Fruit fly (Drosophila melanogaster) whole organism: ENCODE data around the gene CG11085.

Experiments used
- CG8478 ChIP-seq: fragments of >200 bp; optimal IDR thresholded peaks from 2 replicates; lab custom pipeline; 2018; ENCODE audit warnings: inconsistent platforms
- Dll ChIP-seq: fragments of >200 bp; optimal IDR thresholded peaks from 2 replicates; lab custom pipeline; 2017
- EcR ChIP-seq, 2 experiments: fragments of >200 bp; optimal IDR thresholded peaks; 2 replicates each; lab custom pipeline; 2017; ENCODE audit warnings: missing biosample characterization in 2 of 2, missing genetic modification characterization in 2 of 2, missing genetic modification reagents in 2 of 2
- pan ChIP-seq: fragments of >200 bp; optimal IDR thresholded peaks from 2 replicates; lab custom pipeline; 2017
- psq ChIP-seq: fragments of >200 bp; optimal IDR thresholded peaks from 2 replicates; lab custom pipeline; 2017
- usp ChIP-seq: fragments of >200 bp; optimal IDR thresholded peaks from 2 replicates; lab custom pipeline; 2017; ENCODE audit warnings: missing biosample characterization, missing genetic modification characterization, mixed read lengths

CG11085 gene

dm6 chrX:12580498-12581304, 35.4 kb upstream of the CG11085 start:
- no peak for TF ChIP-seq pan
- no peak for TF ChIP-seq EcR (GFP tag; optimal IDR thresholded peaks at IDR 0.05; lab: Kevin White, UChicago)
- TF ChIP-seq Dll, result no peak
- no peak for TF ChIP-seq psq (lab: Kevin White, UChicago)
- TF ChIP-seq usp (GFP tag; lab: Kevin White, UChicago), result no peak
- no peak for TF ChIP-seq CG8478 (lab: Kevin White, UChicago)

- TF ChIP-seq Dll (no peak), psq (lab: Kevin White, UChicago) (no peak), pan (no peak), CG8478 (lab: Kevin White, UChicago) (no peak), usp (GFP tag; lab: Kevin White, UChicago) (no peak), EcR (GFP tag; optimal IDR thresholded peaks at IDR 0.05; lab: Kevin White, UChicago) (no peak)
These were observed 34.8 kb upstream of the CG11085 start for dm6 chrX:12581305-12581676.

DNA sequence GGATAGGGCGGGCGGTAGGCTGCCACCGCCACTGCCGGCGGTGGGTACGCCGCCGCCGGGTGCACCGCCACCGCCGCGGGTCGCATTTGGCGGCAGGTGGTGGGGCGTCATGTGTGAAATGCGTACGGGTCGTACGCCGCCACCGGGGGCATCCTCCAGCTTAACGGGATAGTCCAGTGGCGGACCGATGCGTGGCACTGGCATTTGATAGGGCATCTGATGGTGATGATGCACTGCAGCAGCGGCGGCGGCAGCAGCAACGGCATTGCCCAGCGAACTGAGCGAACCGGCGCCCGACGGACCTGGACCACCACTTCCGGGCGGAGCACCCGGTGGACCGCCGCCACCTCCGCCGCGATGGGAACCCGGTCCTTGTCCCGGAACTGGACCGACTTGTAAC, 34.2 kb upstream of the CG11085 start:
- TF ChIP-seq pan (no peak), CG8478 (lab: Kevin White, UChicago) (no peak), EcR (GFP tag; optimal IDR thresholded peaks at IDR 0.05; lab: Kevin White, UChicago) (no peak), Dll (no peak), psq (lab: Kevin White, UChicago) (no peak), usp (GFP tag; lab: Kevin White, UChicago) (no peak)

DNA sequence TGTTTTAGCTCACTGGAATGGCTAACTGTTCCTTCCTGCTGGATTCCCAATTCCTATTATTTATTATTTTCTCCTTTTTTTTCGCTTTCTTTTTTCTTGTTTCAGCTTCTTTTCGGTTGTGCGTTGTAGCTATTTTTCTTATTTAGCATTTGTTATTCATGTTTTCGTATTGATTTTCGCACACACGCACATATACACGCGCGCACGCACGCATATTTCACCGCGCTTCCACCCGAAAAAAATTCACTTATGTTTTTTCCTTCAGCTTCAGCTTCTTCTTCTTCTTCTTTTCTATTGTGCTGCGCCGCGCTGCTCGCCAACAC, 33.5 kb upstream of the CG11085 start:
- TF ChIP-seq pan (no peak), Dll (no peak), CG8478 (lab: Kevin White, UChicago) (no peak), psq (lab: Kevin White, UChicago) (no peak), EcR (GFP tag; optimal IDR thresholded peaks at IDR 0.05; lab: Kevin White, UChicago) (no peak), usp (GFP tag; lab: Kevin White, UChicago) (no peak)

DNA sequence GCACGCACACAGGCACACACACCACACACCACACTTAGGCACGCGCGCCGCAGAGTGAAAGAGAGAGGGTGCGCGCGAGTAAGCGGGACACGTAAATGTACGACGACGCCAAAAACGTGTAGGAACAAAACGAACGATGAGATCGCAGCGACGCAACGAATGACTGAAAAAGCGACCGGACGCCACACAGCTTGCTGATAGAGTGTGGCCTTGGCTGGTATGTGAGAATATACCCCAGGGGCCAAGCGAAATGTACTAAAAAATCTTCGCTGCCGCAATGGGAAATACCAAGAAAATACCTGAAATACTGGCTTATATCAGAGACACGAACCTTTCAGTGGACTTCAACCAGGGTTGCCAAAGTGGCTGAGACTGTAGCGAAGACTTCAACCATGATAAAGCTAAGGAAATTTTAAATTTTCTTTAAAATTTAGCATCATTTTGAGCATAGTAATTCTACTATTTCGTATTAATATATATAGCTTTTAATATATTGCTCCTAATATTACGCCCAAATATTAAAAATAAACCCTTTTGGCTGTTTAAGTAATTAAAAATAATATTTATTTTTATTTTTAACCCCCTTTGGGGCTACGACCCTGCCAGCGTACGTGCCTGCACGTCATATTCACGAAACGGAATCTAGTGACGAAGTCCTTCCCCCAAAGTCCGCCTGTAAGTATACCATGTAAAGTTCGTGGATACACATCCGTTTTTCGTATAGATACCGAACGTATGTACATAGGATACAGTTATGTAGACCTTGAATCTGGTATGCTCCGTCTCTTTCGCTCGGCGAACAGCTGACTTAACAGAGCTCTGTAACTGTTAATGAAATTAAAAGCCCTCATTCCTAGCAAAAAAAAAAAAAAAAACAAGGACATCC, 32.9 kb upstream of the CG11085 start, which contains the start of gene Pits:
Pits (minus strand) TSS at position 210 of the 886 bp plus-strand sequence.
- TF ChIP-seq EcR (GFP tag; optimal IDR thresholded peaks at IDR 0.05; lab: Kevin White, UChicago), result no peak
- no peak for TF ChIP-seq CG8478 (lab: Kevin White, UChicago)
- no peak for TF ChIP-seq pan
- TF ChIP-seq Dll, result no peak
- TF ChIP-seq usp (GFP tag; lab: Kevin White, UChicago), result no peak
- no peak for TF ChIP-seq psq (lab: Kevin White, UChicago)

DNA sequence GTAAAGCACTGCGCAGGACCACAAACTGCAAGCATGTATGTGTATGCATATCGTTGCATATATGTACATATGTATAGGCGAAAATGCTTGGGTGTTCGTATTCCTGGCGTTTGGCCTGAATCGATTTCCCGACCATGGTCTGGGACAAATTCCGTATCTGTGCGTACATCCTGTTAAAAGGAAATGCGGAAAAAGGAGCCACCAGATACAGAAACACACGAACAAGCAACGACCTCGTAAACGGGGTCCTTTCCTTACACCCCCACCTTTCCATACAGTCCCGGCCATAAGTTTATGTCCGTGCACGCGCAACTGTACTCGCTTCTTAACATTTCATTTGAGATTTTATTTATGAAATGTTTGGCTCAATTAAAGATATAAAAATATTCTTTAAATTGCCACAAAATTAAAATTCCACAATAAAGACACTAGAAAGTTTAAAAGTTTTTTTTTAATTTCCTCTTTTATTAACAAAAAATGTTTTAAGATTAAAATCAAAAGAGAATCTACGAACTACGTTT, 32.2 kb upstream of the CG11085 start:
- no peak for TF ChIP-seq CG8478 (lab: Kevin White, UChicago)
- no peak for TF ChIP-seq EcR (GFP tag; optimal IDR thresholded peaks at IDR 0.05; lab: Kevin White, UChicago)
- no peak for TF ChIP-seq pan
- no peak for TF ChIP-seq usp (GFP tag; lab: Kevin White, UChicago)
- no peak for TF ChIP-seq psq (lab: Kevin White, UChicago)

DNA sequence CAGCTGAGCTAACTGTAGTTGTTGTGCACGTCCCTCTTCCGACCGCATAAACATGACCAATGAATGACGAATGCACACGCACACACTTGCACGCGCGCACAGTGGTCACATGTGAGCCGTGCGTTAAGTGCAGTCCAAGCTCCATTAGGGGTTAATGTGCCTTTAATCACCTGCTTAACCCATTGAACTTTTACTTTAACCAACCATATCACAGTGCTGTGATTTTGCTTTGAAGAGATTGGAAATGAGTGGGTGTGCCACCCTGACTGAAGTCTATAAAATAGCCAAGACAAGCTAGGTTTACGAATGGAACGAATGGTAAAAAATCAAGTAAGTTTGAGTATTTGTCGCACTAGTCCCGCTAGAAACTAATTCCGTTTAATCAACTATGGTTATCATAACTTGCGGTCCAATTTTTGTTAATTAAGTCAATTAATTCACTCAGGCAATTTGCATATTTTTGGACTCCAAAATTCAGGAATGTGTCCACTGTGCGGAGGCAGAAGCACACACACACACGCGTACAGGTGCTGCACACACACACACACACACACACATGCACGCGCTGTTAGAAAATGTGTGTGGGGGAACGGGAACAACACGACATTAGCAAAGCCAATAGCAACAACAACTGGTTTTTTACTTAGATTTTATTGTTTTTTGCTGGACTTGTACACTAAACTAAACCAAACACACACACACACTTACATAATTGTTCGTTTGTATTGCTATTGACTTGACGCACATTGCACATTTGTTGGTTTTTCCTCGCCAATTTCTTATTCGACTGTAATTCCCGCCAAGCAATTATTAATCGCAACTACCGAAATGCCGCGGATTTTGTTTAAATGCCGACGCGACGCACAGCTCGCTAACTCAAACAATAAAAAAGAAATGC, 24.6 kb upstream of the CG11085 start:
- no peak for TF ChIP-seq usp (GFP tag; lab: Kevin White, UChicago)
- peak; percentile 9 for TF ChIP-seq CG8478 (lab: Kevin White, UChicago)

dm6 chrX:12592121-12592466, 24.0 kb upstream of the CG11085 start, which contains the start of gene LIMK1:
Gene LIMK1, minus strand, starts transcription at chrX:12592193.
- no peak for TF ChIP-seq Dll

DNA sequence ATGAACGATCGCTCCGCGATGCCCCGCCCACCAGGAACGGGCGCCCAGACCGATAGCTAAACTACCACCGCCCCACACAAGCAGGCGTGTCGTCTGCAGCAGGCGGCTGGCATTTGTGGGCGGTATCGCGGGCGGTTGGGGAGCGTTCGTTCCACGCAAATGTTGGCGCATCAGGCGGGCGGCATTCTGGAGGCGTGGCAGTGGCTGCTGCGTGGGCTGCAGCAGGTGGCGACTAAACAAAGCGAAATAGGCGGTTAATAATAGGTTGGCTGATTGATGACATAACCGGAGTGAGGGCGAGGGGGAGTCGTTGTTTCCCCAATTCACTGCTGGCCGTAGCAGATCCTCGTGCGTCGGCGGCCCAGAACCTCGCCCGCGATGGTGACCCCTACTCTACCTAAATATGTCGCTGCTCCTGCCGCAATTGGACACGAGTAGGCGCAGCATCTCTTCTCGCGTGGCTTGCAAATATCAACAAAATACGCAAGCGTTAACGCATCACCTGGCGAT, 21.0 kb upstream of the CG11085 start:
- TF ChIP-seq Dll (peak; percentile 30), psq (lab: Kevin White, UChicago) (no peak), CG8478 (lab: Kevin White, UChicago) (no peak)

dm6 chrX:12595610-12596336, 20.3 kb upstream of the CG11085 start, which contains the start of the genes CG1824 and Sec16:
Gene CG1824, minus strand, starts transcription at chrX:12595624.
Gene Sec16, plus strand, starts transcription at chrX:12596047.
- TF ChIP-seq CG8478 (lab: Kevin White, UChicago) (no peak), pan (no peak), psq (lab: Kevin White, UChicago) (no peak), EcR (GFP tag; optimal IDR thresholded peaks at IDR 0.05; lab: Kevin White, UChicago) (no peak), Dll (no peak), usp (GFP tag; lab: Kevin White, UChicago) (no peak)
